Worm (Caenorhabditis elegans): ENCODE data around the gene pwp-1.

DNA sequence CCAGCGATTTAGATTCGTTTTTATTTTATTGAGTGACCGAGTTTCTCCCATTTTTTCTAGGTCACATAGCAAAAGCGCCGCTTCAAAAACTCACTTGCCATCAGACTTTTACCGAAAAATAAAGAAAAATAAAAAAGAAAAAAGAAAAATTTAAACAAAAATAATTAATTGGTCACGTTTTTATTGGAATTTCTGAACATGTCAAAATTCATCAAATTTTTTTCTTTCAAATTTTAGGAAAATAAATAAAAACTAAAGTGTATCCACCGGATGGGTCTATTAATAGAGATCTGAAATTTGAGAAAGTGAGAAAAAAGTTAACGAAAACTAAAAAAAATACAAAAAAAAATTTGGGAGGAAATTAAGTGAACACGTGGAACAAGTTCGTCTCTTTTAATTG, 26.8 kb downstream of the pwp-1 start, which contains the start of gene C48D1.9:
- TF ChIP-seq flt-1 (GFP tag; IDR thresholded peaks at IDR 0.05) (no peak), med-1 (GFP tag; optimal IDR thresholded peaks at IDR 0.05; ENCODE audit: insufficient read depth) (no peak), ztf-29 (GFP tag; IDR thresholded peaks at IDR 0.05) (no peak), ref-1 (GFP tag; conservative IDR thresholded peaks at IDR 0.05) (no peak), cog-1 (tag; optimal IDR thresholded peaks at IDR 0.05) (no peak)

Data from whole organism, midembryonic.